Fruit fly (Drosophila melanogaster) whole organism, prepupa: Measurements from ENCODE around the gene Gr10b.

Experiments
- CG11762 ChIP-seq: fragments of 200-800 bp; sonication (Bioruptor generic); optimal IDR thresholded peaks from 3 replicates; lab custom pipeline; 2016; ENCODE audit warnings: missing biosample characterization, missing genetic modification characterization; ENCODE audit not compliant: insufficient read depth
- CG1621 ChIP-seq: fragments of 200-800 bp; sonication (Bioruptor generic); optimal IDR thresholded peaks from 3 replicates; lab custom pipeline; 2018; ENCODE audit warnings: missing biosample characterization, mild to moderate bottlenecking, missing genetic modification characterization
- CG3032 ChIP-seq: fragments of 200-800 bp; optimal IDR thresholded peaks from 2 replicates; lab custom pipeline; 2019; ENCODE audit warnings: missing biosample characterization, mild to moderate bottlenecking, missing genetic modification characterization, moderate library complexity
- CG8319 ChIP-seq: fragments of 200-800 bp; sonication (Bioruptor generic); optimal IDR thresholded peaks from 3 replicates; lab custom pipeline; 2016; ENCODE audit warnings: missing biosample characterization, missing genetic modification characterization
- Eip75B ChIP-seq: fragments of 200-800 bp; sonication (Bioruptor generic); optimal IDR thresholded peaks from 3 replicates; lab custom pipeline; 2016; ENCODE audit warnings: missing biosample characterization, missing genetic modification characterization
- Eip93F ChIP-seq: fragments of 200-800 bp; sonication (Bioruptor generic); optimal IDR thresholded peaks from 2 replicates; lab custom pipeline; 2016; ENCODE audit warnings: missing biosample characterization, mild to moderate bottlenecking, missing genetic modification characterization
- Gug ChIP-seq: fragments of 200-800 bp; sonication (Bioruptor generic); IDR thresholded peaks from 2 replicates; pipeline ENCODE4 v1.3.6; 2022; ENCODE audit warnings: missing biosample characterization, missing genetic modification characterization
- dac ChIP-seq: fragments of 200-800 bp; sonication (Bioruptor generic); optimal IDR thresholded peaks from 2 replicates; lab custom pipeline; 2017; ENCODE audit warnings: missing biosample characterization, mild to moderate bottlenecking, missing genetic modification characterization
- pdm3 ChIP-seq: fragments of 200-800 bp; sonication (Bioruptor generic); optimal IDR thresholded peaks from 3 replicates; lab custom pipeline; 2016; ENCODE audit warnings: missing biosample characterization, missing genetic modification characterization
- topi ChIP-seq: fragments of 200-800 bp; sonication (Bioruptor generic); optimal IDR thresholded peaks from 3 replicates; lab custom pipeline; 2016; ENCODE audit warnings: missing biosample characterization, missing genetic modification characterization
- vri ChIP-seq: fragments of 200-800 bp; sonication (Bioruptor generic); optimal IDR thresholded peaks from 3 replicates; lab custom pipeline; 2016; ENCODE audit warnings: missing biosample characterization, mild to moderate bottlenecking, missing genetic modification characterization

- no peak for TF ChIP-seq CG1621 (tag; lab: Kevin White, UChicago)
- no peak for TF ChIP-seq vri (GFP tag; lab: Kevin White, UChicago)
- TF ChIP-seq dac = peak; percentile 3
- TF ChIP-seq CG11762 (GFP tag; lab: Kevin White, UChicago) = no peak
- peak; percentile 39 for TF ChIP-seq topi (GFP tag; lab: Kevin White, UChicago)
- TF ChIP-seq CG8319 (GFP tag; lab: Kevin White, UChicago) = no peak
- TF ChIP-seq Eip93F (GFP tag; lab: Kevin White, UChicago) = no peak
- peak; percentile 34 for TF ChIP-seq Gug
- peak; percentile 38 for TF ChIP-seq pdm3
- peak; percentile 39 for TF ChIP-seq CG3032
- TF ChIP-seq Eip75B = peak; percentile 50
Measured at dm6 chrX:11384023-11384444, 29.0 kb downstream of the Gr10b start.
